Worm (Caenorhabditis elegans): Measurements from ENCODE around the gene T19C9.10.

T19C9.10 gene

ce11 chrV:17206469-17206868 lies 29.9 kb upstream of the T19C9.10 start:
- no peak for TF ChIP-seq pqm-1 (tag; optimal IDR thresholded peaks at IDR 0.05)
- no peak for TF ChIP-seq jun-1 (tag; optimal IDR thresholded peaks at IDR 0.05)
- TF ChIP-seq ceh-16 (tag; optimal IDR thresholded peaks at IDR 0.05): no peak
- no peak for TF ChIP-seq unc-62 (GFP tag; optimal IDR thresholded peaks at IDR 0.05)
- no peak for TF ChIP-seq eor-1 (tag; optimal IDR thresholded peaks at IDR 0.05)

- TF ChIP-seq fkh-10 (GFP tag; optimal IDR thresholded peaks at IDR 0.05) (no peak), ama-1 (optimal IDR thresholded peaks at IDR 0.05) (no peak), ceh-16 (tag; optimal IDR thresholded peaks at IDR 0.05) (no peak), egl-27 (tag; optimal IDR thresholded peaks at IDR 0.05) (no peak), elt-2 (tag; optimal IDR thresholded peaks at IDR 0.05) (no peak), sea-2 (GFP tag; optimal IDR thresholded peaks at IDR 0.05) (no peak), nhr-11 (tag; optimal IDR thresholded peaks at IDR 0.05) (no peak), nhr-12 (tag; optimal IDR thresholded peaks at IDR 0.05) (no peak), fkh-2 (tag; optimal IDR thresholded peaks at IDR 0.05) (no peak), daf-12 (tag; optimal IDR thresholded peaks at IDR 0.05) (no peak), lin-39 (tag; optimal IDR thresholded peaks at IDR 0.05) (no peak), nhr-25 (tag; optimal IDR thresholded peaks at IDR 0.05) (no peak)
Observed at ce11 chrV:17208045-17208444, 28.3 kb upstream of the T19C9.10 start, which contains the start of gene Y68A4A.13. Gene Y68A4A.13 (minus strand): TSS chrV:17208145.

- TF ChIP-seq egl-27 (tag; optimal IDR thresholded peaks at IDR 0.05) (no peak), nhr-28 (tag; optimal IDR thresholded peaks at IDR 0.05) (no peak), ztf-4 (tag; optimal IDR thresholded peaks at IDR 0.05) (no peak), aly-2 (tag; optimal IDR thresholded peaks at IDR 0.05) (no peak), lin-15B (tag; optimal IDR thresholded peaks at IDR 0.05) (no peak)
Observed at ce11 chrV:17211989-17212731, 24.2 kb upstream of the T19C9.10 start, which contains the start of gene srh-236. Gene srh-236 (minus strand): TSS chrV:17212039.

- TF ChIP-seq lin-15B (tag; optimal IDR thresholded peaks at IDR 0.05) (no peak), ceh-9 (tag; optimal IDR thresholded peaks at IDR 0.05) (no peak), aly-2 (tag; optimal IDR thresholded peaks at IDR 0.05) (no peak), nhr-43 (tag; optimal IDR thresholded peaks at IDR 0.05; ENCODE audit: poor library complexity, severe bottlenecking) (no peak), eor-1 (tag; optimal IDR thresholded peaks at IDR 0.05) (no peak), fos-1 (tag; optimal IDR thresholded peaks at IDR 0.05) (no peak), elt-3 (tag; optimal IDR thresholded peaks at IDR 0.05) (no peak), egl-27 (tag; optimal IDR thresholded peaks at IDR 0.05) (no peak), jun-1 (tag; optimal IDR thresholded peaks at IDR 0.05) (no peak), fkh-2 (tag; optimal IDR thresholded peaks at IDR 0.05) (no peak), ama-1 (optimal IDR thresholded peaks at IDR 0.05) (no peak), nhr-67 (tag; optimal IDR thresholded peaks at IDR 0.05) (no peak), nhr-11 (tag; optimal IDR thresholded peaks at IDR 0.05) (no peak), lin-39 (tag; optimal IDR thresholded peaks at IDR 0.05) (no peak), nhr-28 (tag; optimal IDR thresholded peaks at IDR 0.05) (no peak)
Observed at ce11 chrV:17212743-17213142, 23.6 kb upstream of the T19C9.10 start, which contains the start of gene srh-113. Gene srh-113 (plus strand): TSS chrV:17213043.

ce11 chrV:17215602-17216001 lies 20.8 kb upstream of the T19C9.10 start:
- TF ChIP-seq lin-39 (tag; optimal IDR thresholded peaks at IDR 0.05) (no peak), R02D3.7 (tag; optimal IDR thresholded peaks at IDR 0.05) (no peak), ztf-11 (tag; optimal IDR thresholded peaks at IDR 0.05) (no peak), hmg-11 (tag; optimal IDR thresholded peaks at IDR 0.05) (no peak), ztf-4 (tag; optimal IDR thresholded peaks at IDR 0.05) (no peak), sea-2 (GFP tag; optimal IDR thresholded peaks at IDR 0.05) (no peak), daf-12 (tag; optimal IDR thresholded peaks at IDR 0.05) (no peak), unc-62 (GFP tag; optimal IDR thresholded peaks at IDR 0.05) (no peak), ceh-28 (tag; optimal IDR thresholded peaks at IDR 0.05) (no peak), elt-3 (tag; optimal IDR thresholded peaks at IDR 0.05) (no peak), nhr-28 (tag; optimal IDR thresholded peaks at IDR 0.05) (no peak)

- TF ChIP-seq nhr-28 (tag; optimal IDR thresholded peaks at IDR 0.05): no peak
- TF ChIP-seq ZK546.5 (tag; optimal IDR thresholded peaks at IDR 0.05): no peak
- TF ChIP-seq skn-1 (tag; optimal IDR thresholded peaks at IDR 0.05): no peak
- TF ChIP-seq elt-2 (tag; optimal IDR thresholded peaks at IDR 0.05): no peak
- TF ChIP-seq nhr-237 (tag; optimal IDR thresholded peaks at IDR 0.05): no peak
- TF ChIP-seq nhr-11 (tag; optimal IDR thresholded peaks at IDR 0.05): no peak
- TF ChIP-seq nhr-77 (tag; optimal IDR thresholded peaks at IDR 0.05): no peak
- no peak for TF ChIP-seq nhr-12 (tag; optimal IDR thresholded peaks at IDR 0.05)
- no peak for TF ChIP-seq fkh-2 (tag; optimal IDR thresholded peaks at IDR 0.05)
- no peak for TF ChIP-seq elt-1 (tag; optimal IDR thresholded peaks at IDR 0.05)
- TF ChIP-seq eor-1 (tag; optimal IDR thresholded peaks at IDR 0.05): no peak
- TF ChIP-seq unc-62 (GFP tag; optimal IDR thresholded peaks at IDR 0.05): no peak
Observed at ce11 chrV:17217690-17218089, 18.7 kb upstream of the T19C9.10 start, which contains the start of gene srbc-62. Gene srbc-62 (plus strand): TSS chrV:17217990.
